Fruit fly (Drosophila melanogaster) whole organism, prepupa: Measurements from ENCODE around the gene CG17292.

ENCODE experiments used
- CG10631 ChIP-seq: fragments of 200-800 bp; sonication (Bioruptor generic); optimal IDR thresholded peaks from 2 replicates; lab custom pipeline; 2016; ENCODE audit warnings: missing biosample characterization, missing genetic modification characterization
- CG10669 ChIP-seq: fragments of 200-800 bp; sonication (Bioruptor generic); optimal IDR thresholded peaks from 3 replicates; lab custom pipeline; 2018; ENCODE audit warnings: missing biosample characterization, mild to moderate bottlenecking, missing genetic modification characterization, moderate library complexity
- CG1621 ChIP-seq: fragments of 200-800 bp; sonication (Bioruptor generic); optimal IDR thresholded peaks from 3 replicates; lab custom pipeline; 2018; ENCODE audit warnings: missing biosample characterization, mild to moderate bottlenecking, missing genetic modification characterization
- CG4318 ChIP-seq: fragments of 200-800 bp; sonication (Bioruptor generic); optimal IDR thresholded peaks from 3 replicates; lab custom pipeline; 2017; ENCODE audit warnings: missing biosample characterization, mild to moderate bottlenecking, missing genetic modification characterization
- Eip75B ChIP-seq: fragments of 200-800 bp; sonication (Bioruptor generic); optimal IDR thresholded peaks from 3 replicates; lab custom pipeline; 2016; ENCODE audit warnings: missing biosample characterization, missing genetic modification characterization
- Eip93F ChIP-seq: fragments of 200-800 bp; sonication (Bioruptor generic); optimal IDR thresholded peaks from 2 replicates; lab custom pipeline; 2016; ENCODE audit warnings: missing biosample characterization, mild to moderate bottlenecking, missing genetic modification characterization
- Ets21C ChIP-seq: fragments of 200-800 bp; sonication (Bioruptor generic); optimal IDR thresholded peaks from 3 replicates; lab custom pipeline; 2016; ENCODE audit warnings: missing biosample characterization, missing genetic modification characterization
- Hr4 ChIP-seq: fragments of 200-800 bp; sonication (Bioruptor generic); optimal IDR thresholded peaks from 3 replicates; lab custom pipeline; 2016; ENCODE audit warnings: missing biosample characterization, missing genetic modification characterization
- Lpt ChIP-seq: fragments of 200-800 bp; sonication (Bioruptor generic); optimal IDR thresholded peaks from 3 replicates; lab custom pipeline; 2016; ENCODE audit warnings: missing biosample characterization, missing genetic modification characterization
- cyc ChIP-seq: fragments of 200-800 bp; sonication (Bioruptor generic); optimal IDR thresholded peaks from 3 replicates; lab custom pipeline; 2016; ENCODE audit warnings: missing biosample characterization, missing genetic modification characterization
- eg ChIP-seq: fragments of 200-800 bp; sonication (Bioruptor generic); IDR thresholded peaks from 3 replicates; pipeline ENCODE4 v1.3.6; 2022; ENCODE audit warnings: missing biosample characterization, missing genetic modification characterization
- net ChIP-seq: fragments of 200-800 bp; sonication (Bioruptor generic); optimal IDR thresholded peaks from 3 replicates; lab custom pipeline; 2016; ENCODE audit warnings: missing biosample characterization, missing genetic modification characterization
- ss ChIP-seq, 2 experiments: fragments of 200-800 bp; sonication (Bioruptor generic); optimal IDR thresholded peaks; 2 replicates in 1 of 2; 3 replicates in 1 of 2; lab custom pipeline; 2017 to 2018; ENCODE audit warnings: mild to moderate bottlenecking in 2 of 2, missing biosample characterization in 2 of 2, missing genetic modification characterization in 2 of 2, moderate library complexity in 1 of 2

DNA sequence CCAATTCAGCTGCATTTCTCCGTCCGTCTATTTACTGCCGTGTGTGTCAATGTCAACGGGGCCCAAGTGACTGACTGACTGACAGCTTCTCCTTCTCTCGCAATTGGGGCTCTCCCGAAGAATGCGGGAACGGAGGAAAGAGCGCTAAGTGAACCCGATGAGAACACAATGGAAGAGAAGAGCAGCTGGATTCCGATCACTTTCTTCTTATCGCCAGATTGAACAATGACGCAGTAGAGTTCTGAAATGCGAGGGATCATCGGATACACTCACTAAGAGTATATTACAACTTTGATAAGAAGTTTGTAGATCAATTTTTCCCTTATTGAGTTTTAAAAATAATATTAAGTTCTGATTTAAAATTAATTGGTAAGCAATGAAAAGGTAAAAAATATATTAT, 41.3 kb downstream of the CG17292 start, which contains the start of gene Naglu:
- TF ChIP-seq Eip75B (peak; percentile 44), Hr4 (GFP tag; lab: Kevin White, UChicago) (no peak), net (GFP tag; lab: Kevin White, UChicago) (no peak), Ets21C (GFP tag; lab: Kevin White, UChicago) (no peak), CG10669 (GFP tag; lab: Kevin White, UChicago) (no peak), CG10631 (no peak), CG4318 (GFP tag; lab: Kevin White, UChicago) (no peak), CG1621 (no peak), ss (GFP tag; optimal IDR thresholded peaks at IDR 0.05; lab: Kevin White, UChicago) (no peak), Eip93F (GFP tag; lab: Kevin White, UChicago) (no peak), eg (no peak), cyc (no peak), Lpt (GFP tag; lab: Kevin White, UChicago) (no peak)
